Fruit fly (Drosophila melanogaster) whole organism, embryonic: ENCODE measurements around the gene Gr98b.

Source experiments
- Bgb ChIP-seq: fragments of 200-800 bp; sonication (Bioruptor generic); IDR thresholded peaks from 2 replicates; pipeline ENCODE4 v1.3.6; 2022; ENCODE audit warnings: missing biosample characterization, missing genetic modification characterization; ENCODE audit not compliant: partially characterized antibody
- CG10654 ChIP-seq: fragments of 200-800 bp; sonication (Bioruptor generic); optimal IDR thresholded peaks from 2 replicates; lab custom pipeline; 2016; ENCODE audit warnings: missing biosample characterization, missing genetic modification characterization
- CG12391 ChIP-seq: fragments of 200-800 bp; sonication (Bioruptor generic); optimal IDR thresholded peaks from 3 replicates; lab custom pipeline; 2018; ENCODE audit warnings: missing biosample characterization, mild to moderate bottlenecking, missing genetic modification characterization, moderate library complexity
- CG1529 ChIP-seq: fragments of 200-800 bp; sonication (Bioruptor generic); optimal IDR thresholded peaks from 3 replicates; lab custom pipeline; 2018; ENCODE audit warnings: missing biosample characterization, missing genetic modification characterization
- CG1603 ChIP-seq: fragments of 200-800 bp; sonication (Bioruptor generic); optimal IDR thresholded peaks from 2 replicates; lab custom pipeline; 2019; ENCODE audit warnings: missing biosample characterization, mild to moderate bottlenecking, missing genetic modification characterization, moderate library complexity
- CG16813 ChIP-seq: fragments of 200-800 bp; sonication (Bioruptor generic); IDR thresholded peaks from 3 replicates; pipeline ENCODE4 v1.3.6; 2022; ENCODE audit warnings: missing biosample characterization, missing genetic modification characterization; ENCODE audit not compliant: partially characterized antibody
- CG17359 ChIP-seq: fragments of 200-800 bp; sonication (Bioruptor generic); optimal IDR thresholded peaks from 3 replicates; lab custom pipeline; 2018; ENCODE audit warnings: missing biosample characterization, mild to moderate bottlenecking, missing genetic modification characterization, moderate library complexity
- CG1792 ChIP-seq: fragments of 200-800 bp; sonication (Bioruptor generic); optimal IDR thresholded peaks from 2 replicates; lab custom pipeline; 2016; ENCODE audit warnings: missing biosample characterization, missing genetic modification characterization
- CG18476 ChIP-seq: fragments of 200-800 bp; sonication (Bioruptor generic); optimal IDR thresholded peaks from 2 replicates; lab custom pipeline; 2016; ENCODE audit warnings: missing biosample characterization, mild to moderate bottlenecking, missing genetic modification characterization
- CG18764 ChIP-seq: fragments of 200-800 bp; sonication (Bioruptor generic); optimal IDR thresholded peaks from 3 replicates; lab custom pipeline; 2016; ENCODE audit warnings: missing biosample characterization, missing genetic modification characterization
- CG2120 ChIP-seq: fragments of 200-800 bp; sonication (Bioruptor generic); optimal IDR thresholded peaks from 3 replicates; lab custom pipeline; 2016; ENCODE audit warnings: missing biosample characterization, missing genetic modification characterization
- CG2199 ChIP-seq: fragments of 200-800 bp; sonication (Bioruptor generic); IDR thresholded peaks from 3 replicates; pipeline ENCODE4 v1.3.6; 2022; ENCODE audit warnings: missing biosample characterization, missing genetic modification characterization
- CG30403 ChIP-seq: fragments of 200-800 bp; sonication (Bioruptor generic); optimal IDR thresholded peaks from 3 replicates; lab custom pipeline; 2016; ENCODE audit warnings: missing biosample characterization, missing genetic modification characterization
- CG32772 ChIP-seq: fragments of 200-800 bp; sonication (Bioruptor generic); IDR thresholded peaks from 2 replicates; pipeline ENCODE4 v1.3.6; 2022; ENCODE audit warnings: missing biosample characterization, missing genetic modification characterization
- CG4282 ChIP-seq: fragments of 200-800 bp; sonication (Bioruptor generic); optimal IDR thresholded peaks from 2 replicates; lab custom pipeline; 2016; ENCODE audit warnings: missing biosample characterization, missing genetic modification characterization
- CG4404 ChIP-seq: fragments of 200-800 bp; sonication (Bioruptor generic); IDR thresholded peaks from 2 replicates; pipeline ENCODE4 v1.3.6; 2022; ENCODE audit warnings: missing biosample characterization, missing genetic modification characterization
- CG6654 ChIP-seq: fragments of 200-800 bp; sonication (Bioruptor generic); optimal IDR thresholded peaks from 2 replicates; lab custom pipeline; 2017; ENCODE audit warnings: missing biosample characterization, mild to moderate bottlenecking, missing genetic modification characterization
- CG6683 ChIP-seq: fragments of 200-800 bp; sonication (Bioruptor generic); optimal IDR thresholded peaks from 2 replicates; lab custom pipeline; 2017; ENCODE audit warnings: missing biosample characterization, mild to moderate bottlenecking, missing genetic modification characterization, missing genetic modification reagents
- CG7839 ChIP-seq: fragments of 200-800 bp; sonication (Bioruptor generic); optimal IDR thresholded peaks from 3 replicates; lab custom pipeline; 2018; ENCODE audit warnings: missing biosample characterization, mild to moderate bottlenecking, missing genetic modification characterization, moderate library complexity
- CG7963 ChIP-seq: fragments of 200-800 bp; sonication (Bioruptor generic); IDR thresholded peaks from 3 replicates; pipeline ENCODE4 v1.3.6; 2022; ENCODE audit warnings: missing biosample characterization, missing genetic modification characterization; ENCODE audit not compliant: partially characterized antibody
- CG7987 ChIP-seq: fragments of 200-800 bp; sonication (Bioruptor generic); optimal IDR thresholded peaks from 2 replicates; lab custom pipeline; 2018; ENCODE audit warnings: missing biosample characterization, mild to moderate bottlenecking, missing genetic modification characterization, moderate library complexity
- Dad ChIP-seq: fragments of 200-800 bp; sonication (Bioruptor generic); optimal IDR thresholded peaks from 3 replicates; lab custom pipeline; 2016; ENCODE audit warnings: missing biosample characterization, missing genetic modification characterization
- E2f2 ChIP-seq: fragments of 200-800 bp; sonication (Bioruptor generic); IDR thresholded peaks from 2 replicates; pipeline ENCODE4 v1.3.6; 2022; ENCODE audit warnings: missing biosample characterization, missing genetic modification characterization
- Fer2 ChIP-seq: fragments of 200-800 bp; sonication (Bioruptor generic); optimal IDR thresholded peaks from 2 replicates; lab custom pipeline; 2018; ENCODE audit warnings: missing biosample characterization, mild to moderate bottlenecking, missing genetic modification characterization, moderate library complexity
- Hr39 ChIP-seq: fragments of >200 bp; optimal IDR thresholded peaks from 2 replicates; lab custom pipeline; 2017
- Hsf ChIP-seq: fragments of 200-800 bp; sonication (Bioruptor generic); optimal IDR thresholded peaks from 3 replicates; lab custom pipeline; 2016; ENCODE audit warnings: missing biosample characterization, missing genetic modification characterization
- Lpt ChIP-seq: fragments of >200 bp; optimal IDR thresholded peaks from 2 replicates; lab custom pipeline; 2018; ENCODE audit warnings: missing biosample characterization, missing genetic modification characterization
- MBD-R2 ChIP-seq: fragments of 200-800 bp; sonication (Bioruptor generic); IDR thresholded peaks from 2 replicates; pipeline ENCODE4 v1.3.6; 2022; ENCODE audit warnings: missing biosample characterization, missing genetic modification characterization
- Max ChIP-seq: fragments of 200-800 bp; sonication (Bioruptor generic); optimal IDR thresholded peaks from 2 replicates; lab custom pipeline; 2016; ENCODE audit warnings: missing biosample characterization, mild to moderate bottlenecking, missing genetic modification characterization
- NC2β ChIP-seq: fragments of 200-800 bp; sonication (Bioruptor generic); optimal IDR thresholded peaks from 2 replicates; lab custom pipeline; 2016; ENCODE audit warnings: missing biosample characterization, missing genetic modification characterization
- Optix ChIP-seq: fragments of 200-800 bp; sonication (Bioruptor generic); IDR thresholded peaks from 3 replicates; pipeline ENCODE4 v1.3.6; 2022; ENCODE audit warnings: missing biosample characterization, missing genetic modification characterization
- Rfx ChIP-seq: fragments of 200-800 bp; sonication (Bioruptor generic); IDR thresholded peaks from 2 replicates; pipeline ENCODE4 v1.3.6; 2022; ENCODE audit warnings: missing biosample characterization, missing genetic modification characterization
- Taf1 ChIP-seq: fragments of 200-800 bp; sonication (Bioruptor generic); IDR thresholded peaks from 2 replicates; pipeline ENCODE4 v1.3.6; 2022; ENCODE audit warnings: missing biosample characterization, missing genetic modification characterization
- Usf ChIP-seq: fragments of 200-800 bp; sonication (Bioruptor generic); optimal IDR thresholded peaks from 2 replicates; lab custom pipeline; 2017; ENCODE audit warnings: missing genotype, missing biosample characterization, missing genetic modification characterization
- Xbp1 ChIP-seq: fragments of 200-800 bp; sonication (Bioruptor generic); optimal IDR thresholded peaks from 3 replicates; lab custom pipeline; 2016; ENCODE audit warnings: missing biosample characterization, mild to moderate bottlenecking, missing genetic modification characterization
- bab2 ChIP-seq: fragments of 200-800 bp; sonication (Bioruptor generic); optimal IDR thresholded peaks from 2 replicates; lab custom pipeline; 2016; ENCODE audit warnings: missing biosample characterization, missing genetic modification characterization
- cad ChIP-seq: fragments of >200 bp; optimal IDR thresholded peaks from 2 replicates; lab custom pipeline; 2017; ENCODE audit warnings: missing biosample characterization, missing genetic modification characterization
- cg ChIP-seq: fragments of 200-800 bp; sonication (Bioruptor generic); optimal IDR thresholded peaks from 3 replicates; lab custom pipeline; 2019; ENCODE audit warnings: missing biosample characterization, mild to moderate bottlenecking, missing genetic modification characterization, moderate library complexity
- dm ChIP-seq: fragments of 200-800 bp; sonication (Bioruptor generic); optimal IDR thresholded peaks from 3 replicates; lab custom pipeline; 2016; ENCODE audit warnings: missing biosample characterization, missing genetic modification characterization
- dysf ChIP-seq: fragments of 200-800 bp; sonication (Bioruptor generic); IDR thresholded peaks from 3 replicates; pipeline ENCODE4 v1.3.6; 2022; ENCODE audit warnings: missing biosample characterization, missing genetic modification characterization
- eyg ChIP-seq: fragments of 200-800 bp; sonication (Bioruptor generic); optimal IDR thresholded peaks from 3 replicates; lab custom pipeline; 2016; ENCODE audit warnings: missing biosample characterization, missing genetic modification characterization
- gfzf ChIP-seq: fragments of 200-800 bp; sonication (Bioruptor generic); optimal IDR thresholded peaks from 2 replicates; lab custom pipeline; 2016; ENCODE audit warnings: missing biosample characterization, mild to moderate bottlenecking, missing genetic modification characterization, moderate library complexity
- her ChIP-seq: fragments of 200-800 bp; sonication (Bioruptor generic); optimal IDR thresholded peaks from 2 replicates; lab custom pipeline; 2016; ENCODE audit warnings: missing biosample characterization, missing genetic modification characterization
- lab ChIP-seq: fragments of 200-800 bp; sonication (Bioruptor generic); optimal IDR thresholded peaks from 3 replicates; lab custom pipeline; 2017; ENCODE audit warnings: missing biosample characterization, missing genetic modification characterization, mild to moderate bottlenecking, moderate library complexity, missing genetic modification reagents
- odd ChIP-seq: fragments of 200-800 bp; sonication (Bioruptor generic); optimal IDR thresholded peaks from 2 replicates; lab custom pipeline; 2017; ENCODE audit warnings: missing biosample characterization, mild to moderate bottlenecking, missing genetic modification characterization
- org-1 ChIP-seq: fragments of 200-800 bp; sonication (Bioruptor generic); optimal IDR thresholded peaks from 2 replicates; lab custom pipeline; 2017; ENCODE audit warnings: missing biosample characterization, missing genetic modification characterization
- otp ChIP-seq: fragments of 200-800 bp; sonication (Bioruptor generic); IDR thresholded peaks from 3 replicates; pipeline ENCODE4, ENCODE4 v1.3.6; 2022; ENCODE audit warnings: missing biosample characterization, missing genetic modification characterization
- schlank ChIP-seq: fragments of 200-800 bp; sonication (Bioruptor generic); optimal IDR thresholded peaks from 2 replicates; lab custom pipeline; 2018; ENCODE audit warnings: missing biosample characterization, mild to moderate bottlenecking, missing genetic modification characterization
- sqz ChIP-seq: fragments of 200-800 bp; sonication (Bioruptor generic); optimal IDR thresholded peaks from 3 replicates; lab custom pipeline; 2018; ENCODE audit warnings: missing biosample characterization, mild to moderate bottlenecking, missing genetic modification characterization
- tll ChIP-seq, 2 experiments: fragments of 200-800 bp in 1 of 2; fragments of >200 bp in 1 of 2; sonication (Bioruptor generic) in 1 of 2; optimal IDR thresholded peaks; 2 replicates each; lab custom pipeline; 2017 to 2019; ENCODE audit warnings: missing biosample characterization in 2 of 2, missing genetic modification characterization in 2 of 2, mild to moderate bottlenecking in 1 of 2, moderate library complexity in 1 of 2
- zf30C ChIP-seq: fragments of 200-800 bp; sonication (Bioruptor generic); optimal IDR thresholded peaks from 3 replicates; lab custom pipeline; 2018; ENCODE audit warnings: missing biosample characterization, mild to moderate bottlenecking, missing genetic modification characterization
- zfh2 ChIP-seq: fragments of 200-800 bp; sonication (Bioruptor generic); optimal IDR thresholded peaks from 2 replicates; lab custom pipeline; 2016; ENCODE audit warnings: missing biosample characterization, missing genetic modification characterization

Gene Gr98b

DNA sequence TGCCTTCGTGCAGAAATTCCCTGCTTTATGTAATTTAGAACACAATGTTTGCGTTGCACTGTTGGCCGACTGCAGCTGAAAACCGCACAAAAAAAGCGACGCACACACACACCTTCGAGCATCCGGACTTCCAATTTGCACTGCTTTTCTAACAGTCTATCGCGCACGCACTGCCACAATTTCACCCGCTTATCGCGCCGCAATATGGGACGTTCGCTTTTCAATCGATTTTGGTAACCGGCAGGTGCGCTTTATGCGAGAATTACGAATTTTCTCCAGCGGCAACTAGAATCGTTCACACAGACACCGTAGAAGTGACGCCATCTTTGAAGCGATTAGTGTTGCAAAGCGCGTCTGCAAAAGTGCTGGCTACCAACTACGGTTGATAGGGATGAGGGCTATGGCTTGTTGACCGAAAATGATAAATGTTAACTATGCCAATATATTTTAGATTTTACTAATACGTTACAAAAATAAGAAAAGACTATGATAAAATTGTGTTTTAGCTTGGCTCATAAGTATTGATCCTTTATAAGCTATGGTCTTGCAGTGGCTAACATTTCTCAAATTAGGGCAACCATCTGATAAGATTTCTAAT is 39.7 kb downstream of the Gr98b start, which contains the start of gene wdb (continued):
- no peak for TF ChIP-seq CG4282 (GFP tag; lab: Kevin White, UChicago)
- TF ChIP-seq lab (GFP tag; lab: Kevin White, UChicago) = no peak
- no peak for TF ChIP-seq MBD-R2 (GFP tag; lab: Robert Waterston, UW)
- TF ChIP-seq CG7839 (tag; lab: Kevin White, UChicago) = no peak
- peak; percentile 4 for TF ChIP-seq gfzf (GFP tag; lab: Kevin White, UChicago)
- TF ChIP-seq Xbp1 (GFP tag; lab: Kevin White, UChicago) = peak; percentile 68
- peak; percentile 24 for TF ChIP-seq cg (GFP tag; lab: Kevin White, UChicago)
- TF ChIP-seq zf30C (GFP tag; lab: Kevin White, UChicago) = no peak
- TF ChIP-seq E2f2 = no peak
- no peak for TF ChIP-seq CG4404 (GFP tag; lab: Robert Waterston, UW)
- TF ChIP-seq CG1792 (GFP tag; lab: Kevin White, UChicago) = peak; percentile 6
- TF ChIP-seq CG18476 = peak; percentile 42
- TF ChIP-seq Hsf = peak; percentile 27
- peak; percentile 47 for TF ChIP-seq CG12391 (tag; lab: Kevin White, UChicago)
- TF ChIP-seq cad (GFP tag; lab: Kevin White, UChicago) = no peak
- TF ChIP-seq CG6683 (GFP tag; lab: Kevin White, UChicago) = no peak
- TF ChIP-seq schlank (tag; lab: Kevin White, UChicago) = peak; percentile 42
- no peak for TF ChIP-seq Usf (GFP tag; lab: Kevin White, UChicago)
- TF ChIP-seq CG32772 (GFP tag; lab: Robert Waterston, UW) = no peak
- TF ChIP-seq Optix (GFP tag; lab: Robert Waterston, UW) = no peak
- TF ChIP-seq CG18764 = no peak
- TF ChIP-seq otp (GFP tag; lab: Robert Waterston, UW) = no peak
- TF ChIP-seq NC2β (GFP tag; lab: Kevin White, UChicago) = no peak
- TF ChIP-seq bab2 (GFP tag; lab: Kevin White, UChicago) = peak; percentile 46
- TF ChIP-seq CG6654 (GFP tag; lab: Kevin White, UChicago) = no peak
- TF ChIP-seq odd = no peak
- peak; percentile 20 for TF ChIP-seq CG17359 (tag; lab: Kevin White, UChicago)
- TF ChIP-seq Dad (GFP tag; lab: Kevin White, UChicago) = peak; percentile 47
- no peak for TF ChIP-seq CG16813 (GFP tag; lab: Robert Waterston, UW)
- TF ChIP-seq CG30403 (GFP tag; lab: Kevin White, UChicago) = peak; percentile 55
- no peak for TF ChIP-seq Rfx (GFP tag; lab: Robert Waterston, UW)
- no peak for TF ChIP-seq sqz (GFP tag; lab: Kevin White, UChicago)
- TF ChIP-seq CG1603 (tag; lab: Kevin White, UChicago) = no peak
- TF ChIP-seq Max (GFP tag; lab: Kevin White, UChicago) = no peak
- TF ChIP-seq tll (GFP tag; optimal IDR thresholded peaks at IDR 0.05; lab: Kevin White, UChicago) = no peak
- peak; percentile 78 for TF ChIP-seq CG2120 (GFP tag; lab: Kevin White, UChicago)
- TF ChIP-seq Fer2 = peak; percentile 38
- peak; percentile 83 for TF ChIP-seq zfh2 (GFP tag; lab: Kevin White, UChicago)
- no peak for TF ChIP-seq Lpt
- TF ChIP-seq Hr39 (lab: Kevin White, UChicago) = no peak
- TF ChIP-seq CG10654 (GFP tag; lab: Kevin White, UChicago) = peak; percentile 25
- TF ChIP-seq Bgb (GFP tag; lab: Robert Waterston, UW) = no peak
- TF ChIP-seq dm (GFP tag; lab: Kevin White, UChicago) = peak; percentile 1
- TF ChIP-seq org-1 = no peak
- no peak for TF ChIP-seq dysf (GFP tag; lab: Robert Waterston, UW)
- no peak for TF ChIP-seq Taf1 (GFP tag; lab: Robert Waterston, UW)
- TF ChIP-seq eyg (GFP tag; lab: Kevin White, UChicago) = no peak
- no peak for TF ChIP-seq CG1529
- TF ChIP-seq her (GFP tag; lab: Kevin White, UChicago) = no peak
- TF ChIP-seq CG2199 = no peak
- no peak for TF ChIP-seq CG7963
- no peak for TF ChIP-seq CG7987 (GFP tag; lab: Kevin White, UChicago)
